Worm (Caenorhabditis elegans): ENCODE results near the gene T28A8.4.

DNA sequence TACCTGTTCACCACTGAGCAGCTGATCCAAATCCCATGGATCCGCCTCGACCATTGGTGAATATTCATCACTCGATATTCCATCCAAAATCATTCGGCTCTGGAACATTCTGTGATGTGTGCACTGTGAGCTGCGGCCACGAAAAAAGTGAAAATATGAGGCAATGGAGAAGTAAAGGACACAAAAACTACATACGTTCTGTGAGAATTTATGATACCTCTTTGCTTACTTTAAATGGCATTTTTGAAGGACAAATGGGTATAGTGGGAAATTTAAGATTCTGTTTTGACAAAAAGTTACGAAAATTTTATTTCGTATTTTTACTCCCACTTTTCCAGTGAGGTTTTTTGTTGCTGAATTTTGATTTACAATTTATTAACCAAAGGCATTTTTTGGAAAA lies 11.1 kb upstream of the T28A8.4 start, which contains the start of gene twk-40:
- TF ChIP-seq ref-2 (tag; optimal IDR thresholded peaks at IDR 0.05) (no peak), sox-2 (GFP tag; IDR thresholded peaks at IDR 0.05) (no peak), npax-4 (tag; optimal IDR thresholded peaks at IDR 0.05) (no peak), zip-5 (tag; optimal IDR thresholded peaks at IDR 0.05) (no peak), lin-11 (tag; optimal IDR thresholded peaks at IDR 0.05) (no peak), tbx-2 (tag; optimal IDR thresholded peaks at IDR 0.05) (no peak), dve-1 (tag; optimal IDR thresholded peaks at IDR 0.05) (no peak), fkh-10 (GFP tag; optimal IDR thresholded peaks at IDR 0.05) (no peak), ceh-9 (tag; optimal IDR thresholded peaks at IDR 0.05) (no peak), madf-2 (tag; optimal IDR thresholded peaks at IDR 0.05) (no peak), fax-1 (tag; optimal IDR thresholded peaks at IDR 0.05) (no peak)

Data from whole organism, late embryonic.